Worm (Caenorhabditis elegans): ENCODE measurements around the gene srt-65.

Gene srt-65

ce11 chrV:5161792-5162191 lies 10.9 kb downstream of the srt-65 start, which contains the start of gene abu-6:
abu-6 (minus strand) TSS chrV:5161892.
- TF ChIP-seq F57A8.1 (GFP tag; optimal IDR thresholded peaks at IDR 0.05) = no peak
- no peak for TF ChIP-seq ets-4 (GFP tag; optimal IDR thresholded peaks at IDR 0.05)
- no peak for TF ChIP-seq efl-1 (GFP tag; optimal IDR thresholded peaks at IDR 0.05)
- TF ChIP-seq snpc-1.3 (tag; optimal IDR thresholded peaks at IDR 0.05; ENCODE audit: insufficient read depth) = no peak
- TF ChIP-seq tbx-9 (tag; optimal IDR thresholded peaks at IDR 0.05; ENCODE audit: borderline replicate concordance) = no peak
- TF ChIP-seq snpc-1.1 (tag; optimal IDR thresholded peaks at IDR 0.05; ENCODE audit: insufficient read depth) = no peak
- no peak for TF ChIP-seq lin-26 (GFP tag; IDR thresholded peaks at IDR 0.05)

DNA sequence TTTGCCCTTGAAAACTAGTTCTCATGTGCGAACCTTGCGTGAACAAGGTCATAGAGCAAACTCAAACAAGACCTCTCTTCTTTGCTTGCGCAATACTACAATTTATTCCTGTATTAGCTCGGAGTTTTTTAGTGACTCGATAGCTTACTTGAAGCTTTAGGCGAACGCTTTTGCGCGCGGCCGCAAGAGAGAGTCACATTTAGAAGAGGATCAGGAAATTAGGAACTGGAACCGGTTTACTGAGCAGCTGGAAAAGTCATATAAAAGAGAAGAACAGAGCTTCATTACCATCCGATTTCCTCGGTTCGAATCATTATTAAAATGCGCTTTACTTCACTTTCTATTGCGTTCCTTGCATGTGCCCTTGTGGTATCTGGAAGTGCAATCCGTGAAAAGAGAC lies 14.4 kb downstream of the srt-65 start, which contains the start of gene abu-15:
Gene abu-15 (plus strand): TSS at position 301 of the 400 bp plus-strand sequence.
- TF ChIP-seq hsf-1 (GFP tag; IDR thresholded peaks at IDR 0.05) (no peak), nhr-120 (GFP tag; IDR thresholded peaks at IDR 0.05) (no peak), egl-44 (GFP tag; IDR thresholded peaks at IDR 0.05) (no peak), F22D6.2 (tag; optimal IDR thresholded peaks at IDR 0.05) (no peak), attf-3 (GFP tag; conservative IDR thresholded peaks at IDR 0.05) (no peak), nfya-2 (GFP tag; IDR thresholded peaks at IDR 0.05) (no peak), snpc-3.4 (tag; optimal IDR thresholded peaks at IDR 0.05) (no peak), nhr-80 (tag; optimal IDR thresholded peaks at IDR 0.05) (no peak), sdz-38 (tag; optimal IDR thresholded peaks at IDR 0.05) (no peak)

- TF ChIP-seq lin-40 (tag; optimal IDR thresholded peaks at IDR 0.05) = no peak
- TF ChIP-seq him-1 (tag; optimal IDR thresholded peaks at IDR 0.05) = no peak
- TF ChIP-seq unc-62 (GFP tag; optimal IDR thresholded peaks at IDR 0.05) = no peak
- no peak for TF ChIP-seq F22D6.2 (tag; optimal IDR thresholded peaks at IDR 0.05)
- TF ChIP-seq ceh-27 (GFP tag; optimal IDR thresholded peaks at IDR 0.05) = no peak
- no peak for TF ChIP-seq chd-7 (tag; optimal IDR thresholded peaks at IDR 0.05)
- no peak for TF ChIP-seq rpc-1 (optimal IDR thresholded peaks at IDR 0.05)
- TF ChIP-seq rpc-1 (tag; optimal IDR thresholded peaks at IDR 0.05) = no peak
- no peak for TF ChIP-seq B0336.3 (GFP tag; IDR thresholded peaks at IDR 0.05)
- TF ChIP-seq ztf-26 (tag; optimal IDR thresholded peaks at IDR 0.05) = no peak
- no peak for TF ChIP-seq lir-1 (GFP tag; conservative IDR thresholded peaks at IDR 0.05)
- no peak for TF ChIP-seq lag-1 (GFP tag; IDR thresholded peaks at IDR 0.05)
- no peak for TF ChIP-seq C06A6.2 (GFP tag; conservative IDR thresholded peaks at IDR 0.05)
- no peak for TF ChIP-seq die-1 (tag; optimal IDR thresholded peaks at IDR 0.05)
- TF ChIP-seq efl-1 (GFP tag; optimal IDR thresholded peaks at IDR 0.05) = no peak
- TF ChIP-seq pbrm-1 (GFP tag; IDR thresholded peaks at IDR 0.05) = no peak
- TF ChIP-seq snpc-1.1 (tag; optimal IDR thresholded peaks at IDR 0.05; ENCODE audit: insufficient read depth) = no peak
Observed at ce11 chrV:5157660-5158059, 15.1 kb downstream of the srt-65 start, which contains the start of gene srx-39. srx-39 (minus strand) TSS chrV:5157760.

ce11 chrV:5155516-5155915 lies 17.2 kb downstream of the srt-65 start, which contains the start of gene srx-38:
srx-38 (minus strand) TSS chrV:5155616.
- no peak for TF ChIP-seq egrh-3 (GFP tag; IDR thresholded peaks at IDR 0.05)
- TF ChIP-seq F57C9.4 (tag; optimal IDR thresholded peaks at IDR 0.05) = no peak
- TF ChIP-seq lin-35 (GFP tag; optimal IDR thresholded peaks at IDR 0.05) = no peak
- no peak for TF ChIP-seq ztf-28 (GFP tag; IDR thresholded peaks at IDR 0.05)
- no peak for TF ChIP-seq tlf-1 (GFP tag; optimal IDR thresholded peaks at IDR 0.05)
- TF ChIP-seq attf-6 (GFP tag; IDR thresholded peaks at IDR 0.05) = no peak
- TF ChIP-seq F39B2.1 (GFP tag; IDR thresholded peaks at IDR 0.05) = no peak
- no peak for TF ChIP-seq madf-6 (GFP tag; IDR thresholded peaks at IDR 0.05)
- TF ChIP-seq egl-44 (GFP tag; IDR thresholded peaks at IDR 0.05) = no peak
- TF ChIP-seq T07F8.4 (tag; optimal IDR thresholded peaks at IDR 0.05) = no peak
- TF ChIP-seq ekl-4 (GFP tag; IDR thresholded peaks at IDR 0.05) = no peak
- no peak for TF ChIP-seq pbrm-1 (GFP tag; IDR thresholded peaks at IDR 0.05)
- TF ChIP-seq ztf-18 (tag; optimal IDR thresholded peaks at IDR 0.05) = no peak
- no peak for TF ChIP-seq let-607 (tag; optimal IDR thresholded peaks at IDR 0.05)

Measured in whole organism, young adult.